Worm (Caenorhabditis elegans): ENCODE data around the gene srh-167.

ce11 chrV:16370039-16370438 lies 36.5 kb downstream of the srh-167 start:
- TF ChIP-seq him-1 (tag; optimal IDR thresholded peaks at IDR 0.05) = peak; percentile 52
- TF ChIP-seq W03F9.2 (tag; optimal IDR thresholded peaks at IDR 0.05) = peak; percentile 9
